Worm (Caenorhabditis elegans): ENCODE measurements around the gene toca-1.

The toca-1 gene

DNA sequence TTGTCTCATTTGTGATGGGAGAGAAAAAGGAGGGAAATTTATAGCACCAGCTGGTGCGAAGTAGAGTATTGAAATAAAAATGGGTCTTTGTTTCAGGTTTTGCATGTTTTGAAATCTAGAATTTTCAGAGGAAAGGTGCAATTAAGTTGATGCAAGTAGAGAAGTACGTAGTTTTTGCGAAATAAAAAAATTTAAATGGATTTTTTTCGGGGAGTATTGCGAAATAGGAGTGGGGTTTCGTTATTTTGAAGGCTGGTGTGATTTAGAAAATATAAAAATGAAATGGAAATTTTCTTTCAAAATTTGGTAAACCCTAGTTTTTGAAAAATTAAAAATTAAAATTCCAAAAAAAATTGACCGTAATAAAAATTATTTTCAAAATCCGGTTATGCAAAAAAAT, 6.8 kb upstream of the toca-1 start:
- no peak for TF ChIP-seq daf-12 (tag; optimal IDR thresholded peaks at IDR 0.05)
- no peak for TF ChIP-seq ceh-28 (tag; optimal IDR thresholded peaks at IDR 0.05)
- TF ChIP-seq skn-1 (tag; optimal IDR thresholded peaks at IDR 0.05): no peak
- TF ChIP-seq R02D3.7 (tag; optimal IDR thresholded peaks at IDR 0.05): no peak
- no peak for TF ChIP-seq fos-1 (tag; optimal IDR thresholded peaks at IDR 0.05)
- TF ChIP-seq mml-1 (tag; optimal IDR thresholded peaks at IDR 0.05): no peak
- no peak for TF ChIP-seq elt-3 (tag; optimal IDR thresholded peaks at IDR 0.05)
- no peak for TF ChIP-seq ceh-9 (tag; optimal IDR thresholded peaks at IDR 0.05)
- no peak for TF ChIP-seq elt-1 (tag; optimal IDR thresholded peaks at IDR 0.05)
- TF ChIP-seq nhr-25 (tag; optimal IDR thresholded peaks at IDR 0.05): no peak
- TF ChIP-seq ama-1 (optimal IDR thresholded peaks at IDR 0.05): no peak

DNA sequence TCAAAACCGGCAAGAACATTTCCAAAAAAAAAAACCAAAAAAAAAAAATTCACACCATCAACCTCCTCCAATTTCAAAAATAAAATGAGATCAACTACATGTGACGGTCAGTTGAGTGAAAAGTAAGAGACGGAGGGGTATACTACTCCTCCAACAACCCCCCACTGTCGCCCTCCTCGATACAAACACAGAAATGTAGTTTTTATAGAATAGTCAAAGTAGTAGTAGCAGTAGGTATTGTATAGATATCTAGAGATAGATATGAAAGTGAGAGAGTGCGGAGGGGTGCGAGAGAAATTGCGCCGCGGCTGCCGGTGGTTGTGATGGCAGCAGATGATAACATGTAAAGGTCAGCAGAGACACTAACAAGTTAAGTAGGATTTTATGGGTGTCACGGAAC, 6.1 kb upstream of the toca-1 start:
- TF ChIP-seq nhr-12 (tag; optimal IDR thresholded peaks at IDR 0.05) (no peak), jun-1 (tag; optimal IDR thresholded peaks at IDR 0.05) (no peak), nhr-23 (tag; optimal IDR thresholded peaks at IDR 0.05) (peak; percentile 26), nhr-25 (tag; optimal IDR thresholded peaks at IDR 0.05) (peak; percentile 35), hmg-11 (tag; optimal IDR thresholded peaks at IDR 0.05) (peak; percentile 14), elt-1 (tag; optimal IDR thresholded peaks at IDR 0.05) (peak; percentile 64), nfya-1 (tag; optimal IDR thresholded peaks at IDR 0.05; ENCODE audit: insufficient read depth) (no peak), skn-1 (tag; optimal IDR thresholded peaks at IDR 0.05) (no peak)

DNA sequence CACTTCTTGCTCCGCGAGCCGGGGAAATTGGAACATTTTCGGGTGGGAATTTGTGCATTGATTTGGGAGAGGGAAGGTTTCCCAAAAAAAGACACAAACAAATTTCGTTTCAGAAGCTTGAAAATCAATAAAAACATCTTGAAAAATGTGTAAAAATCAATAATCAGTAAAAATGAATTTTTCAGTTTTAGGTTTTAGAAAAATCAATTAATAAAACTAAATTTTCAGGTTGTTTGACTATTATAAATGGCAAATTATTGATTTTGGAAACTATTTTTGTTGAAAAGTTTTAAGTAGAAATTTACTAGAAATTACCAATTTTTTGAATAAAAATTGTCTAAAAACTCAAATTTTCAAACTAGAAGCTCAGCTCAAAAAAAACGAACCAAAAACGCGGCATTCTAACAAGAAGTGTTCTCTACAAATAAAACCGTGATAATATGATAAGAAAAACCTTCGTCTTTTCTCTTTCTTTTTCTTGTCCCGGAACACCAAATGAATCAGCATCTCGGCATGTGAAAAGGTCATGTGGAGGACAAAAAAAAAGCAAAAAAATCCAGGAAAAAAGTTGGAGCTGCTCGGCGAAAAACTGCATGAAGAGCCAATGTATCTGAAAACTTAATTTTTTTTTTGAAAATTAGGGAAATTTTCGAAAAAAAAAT, 4.4 kb upstream of the toca-1 start:
- TF ChIP-seq hmg-11 (tag; optimal IDR thresholded peaks at IDR 0.05) (no peak), nhr-77 (tag; optimal IDR thresholded peaks at IDR 0.05) (no peak), fos-1 (tag; optimal IDR thresholded peaks at IDR 0.05) (no peak), skn-1 (tag; optimal IDR thresholded peaks at IDR 0.05) (no peak), ceh-82 (tag; optimal IDR thresholded peaks at IDR 0.05) (no peak), ceh-28 (tag; optimal IDR thresholded peaks at IDR 0.05) (peak; percentile 60), ceh-9 (tag; optimal IDR thresholded peaks at IDR 0.05) (no peak), unc-62 (GFP tag; optimal IDR thresholded peaks at IDR 0.05) (no peak)

DNA sequence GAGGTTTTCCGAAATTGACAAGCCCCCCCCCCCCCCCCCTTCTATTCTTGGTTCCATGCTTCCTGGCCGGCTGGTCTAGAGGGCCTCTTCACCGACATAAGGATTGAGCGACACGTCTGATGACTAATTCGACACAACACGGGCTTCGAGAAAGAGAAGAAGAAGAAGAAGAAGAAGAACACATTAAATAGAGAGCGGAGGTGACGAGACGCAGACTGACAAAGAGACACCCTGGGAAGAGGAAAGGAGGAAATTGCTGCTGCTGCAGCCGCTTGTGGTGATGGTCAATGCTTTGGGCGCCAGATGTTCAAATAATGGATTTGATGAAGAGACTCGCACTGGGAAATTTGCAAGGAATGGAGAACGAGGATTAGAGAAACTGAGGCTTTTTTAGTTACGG, 3.3 kb upstream of the toca-1 start:
- TF ChIP-seq R02D3.7 (tag; optimal IDR thresholded peaks at IDR 0.05): no peak
- TF ChIP-seq skn-1 (tag; optimal IDR thresholded peaks at IDR 0.05): no peak
- TF ChIP-seq nhr-76 (tag; optimal IDR thresholded peaks at IDR 0.05): no peak
- peak; percentile 19 for TF ChIP-seq nhr-25 (tag; optimal IDR thresholded peaks at IDR 0.05)
- TF ChIP-seq nhr-23 (tag; optimal IDR thresholded peaks at IDR 0.05): peak; percentile 62
- no peak for TF ChIP-seq elt-1 (tag; optimal IDR thresholded peaks at IDR 0.05)
- no peak for TF ChIP-seq ztf-4 (tag; optimal IDR thresholded peaks at IDR 0.05)
- peak; percentile 59 for TF ChIP-seq nfya-1 (tag; optimal IDR thresholded peaks at IDR 0.05; ENCODE audit: insufficient read depth)
- peak; percentile 84 for TF ChIP-seq lin-39 (tag; optimal IDR thresholded peaks at IDR 0.05)
- TF ChIP-seq ZK546.5 (tag; optimal IDR thresholded peaks at IDR 0.05): no peak
- peak; percentile 41 for TF ChIP-seq lsy-12 (tag; optimal IDR thresholded peaks at IDR 0.05)
- TF ChIP-seq nhr-11 (tag; optimal IDR thresholded peaks at IDR 0.05): no peak
- peak; percentile 34 for TF ChIP-seq pha-4 (tag; optimal IDR thresholded peaks at IDR 0.05)
- TF ChIP-seq ama-1 (optimal IDR thresholded peaks at IDR 0.05): peak; percentile 26
- no peak for TF ChIP-seq ztf-11 (tag; optimal IDR thresholded peaks at IDR 0.05)
- TF ChIP-seq elt-3 (tag; optimal IDR thresholded peaks at IDR 0.05): no peak
- TF ChIP-seq pqm-1 (tag; optimal IDR thresholded peaks at IDR 0.05): no peak
- peak; percentile 44 for TF ChIP-seq hmg-11 (tag; optimal IDR thresholded peaks at IDR 0.05)
- TF ChIP-seq egl-5 (tag; optimal IDR thresholded peaks at IDR 0.05): peak; percentile 64

DNA sequence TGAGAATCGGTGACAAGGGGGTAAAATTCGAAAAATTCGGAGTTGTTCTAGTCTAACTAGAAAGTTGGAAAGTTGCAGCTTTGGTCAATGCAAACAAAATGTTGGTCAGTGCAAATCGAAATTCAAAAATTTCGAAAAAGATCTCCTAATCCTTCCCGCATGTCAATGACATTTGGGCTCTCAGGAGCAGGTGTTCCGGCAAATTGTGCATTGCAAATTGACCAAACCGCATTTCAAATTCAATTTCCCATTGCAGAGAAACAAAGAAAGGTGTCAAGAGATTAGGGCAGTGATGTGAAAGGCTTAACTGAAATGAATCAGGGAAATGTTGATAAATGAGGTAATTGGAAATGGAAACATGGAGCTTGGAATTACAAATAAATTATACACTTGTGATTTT, 2.0 kb upstream of the toca-1 start:
- TF ChIP-seq tbx-2 (tag; optimal IDR thresholded peaks at IDR 0.05) (no peak), nhr-76 (tag; optimal IDR thresholded peaks at IDR 0.05) (no peak), ceh-82 (tag; optimal IDR thresholded peaks at IDR 0.05) (no peak), ceh-16 (tag; optimal IDR thresholded peaks at IDR 0.05) (no peak), zag-1 (tag; optimal IDR thresholded peaks at IDR 0.05) (no peak), snpc-4 (tag; optimal IDR thresholded peaks at IDR 0.05) (no peak), nhr-12 (tag; optimal IDR thresholded peaks at IDR 0.05) (no peak), pqm-1 (tag; optimal IDR thresholded peaks at IDR 0.05) (no peak), pha-4 (tag; optimal IDR thresholded peaks at IDR 0.05) (no peak)

Data from whole organism, L3 larva.